Worm (Caenorhabditis elegans) whole organism, young adult: Measurements from ENCODE around the gene fbxc-54.

Experiments
- B0035.1 ChIP-seq: sonication (generic microtip); optimal IDR thresholded peaks from 2 replicates; lab custom pipeline; 2016; ENCODE audit warnings: missing genetic modification characterization, mild to moderate bottlenecking, missing compliant biosample characterization, missing genotype, missing genetic modification reagents
- B0261.1 ChIP-seq: sonication (generic microtip); optimal IDR thresholded peaks from 2 replicates; lab custom pipeline; 2016; ENCODE audit warnings: mild to moderate bottlenecking, missing genetic modification characterization, moderate library complexity, missing compliant biosample characterization
- C06A6.2 ChIP-seq: fragments of 200-800 bp; sonication (Bioruptor generic); conservative IDR thresholded peaks from 2 replicates; pipeline ENCODE4 v1.3.6; 2022; ENCODE audit warnings: missing genetic modification characterization, missing compliant biosample characterization
- D2030.7 ChIP-seq: fragments of 200-800 bp; sonication (Bioruptor generic); IDR thresholded peaks from 2 replicates; pipeline ENCODE4 v1.3.6; 2022; ENCODE audit warnings: missing genetic modification reagents, missing genetic modification characterization, missing compliant biosample characterization
- F33H1.4 ChIP-seq: fragments of 200-800 bp; sonication (Bioruptor generic); IDR thresholded peaks from 2 replicates; pipeline ENCODE4 v1.3.6; 2022; ENCODE audit warnings: missing genetic modification reagents, missing genetic modification characterization, missing compliant biosample characterization
- F37B4.10 ChIP-seq: fragments of 200-800 bp; sonication (Bioruptor generic); IDR thresholded peaks from 2 replicates; pipeline ENCODE4 v1.3.6; 2022; ENCODE audit warnings: missing genetic modification characterization, missing compliant biosample characterization
- F52B5.7 ChIP-seq: sonication (generic microtip); optimal IDR thresholded peaks from 2 replicates; lab custom pipeline; 2016; ENCODE audit warnings: mild to moderate bottlenecking, missing genetic modification characterization, missing compliant biosample characterization
- F57A8.1 ChIP-seq: fragments of 200-800 bp; sonication (Bioruptor generic); optimal IDR thresholded peaks from 2 replicates; lab custom pipeline; 2018; ENCODE audit warnings: mild to moderate bottlenecking, missing genetic modification characterization, moderate library complexity, missing compliant biosample characterization
- K12H6.12 ChIP-seq: fragments of 200-800 bp; sonication (Bioruptor generic); optimal IDR thresholded peaks from 2 replicates; lab custom pipeline; 2018; ENCODE audit warnings: mild to moderate bottlenecking, missing genetic modification characterization, missing compliant biosample characterization
- Y56A3A.18 ChIP-seq: fragments of 200-800 bp; sonication (Bioruptor generic); IDR thresholded peaks from 2 replicates; pipeline ENCODE4 v1.3.6; 2022; ENCODE audit warnings: missing genetic modification reagents, missing genetic modification characterization, missing compliant biosample characterization
- Y79H2A.3 ChIP-seq: fragments of 200-800 bp; sonication (Bioruptor generic); conservative IDR thresholded peaks from 2 replicates; pipeline ENCODE4 v1.3.6; 2022; ENCODE audit warnings: missing genetic modification reagents, missing genetic modification characterization, missing compliant biosample characterization
- ZK185.1 ChIP-seq: sonication (generic microtip); optimal IDR thresholded peaks from 2 replicates; lab custom pipeline; 2016; ENCODE audit warnings: mild to moderate bottlenecking, missing genetic modification characterization, missing compliant biosample characterization; ENCODE audit not compliant: poor library complexity, severe bottlenecking
- athp-1 ChIP-seq: sonication (generic microtip); optimal IDR thresholded peaks from 2 replicates; lab custom pipeline; 2017; ENCODE audit warnings: mild to moderate bottlenecking, missing genetic modification characterization, missing compliant biosample characterization
- attf-3 ChIP-seq: fragments of 200-800 bp; sonication (Bioruptor generic); conservative IDR thresholded peaks from 2 replicates; pipeline ENCODE4 v1.3.6; 2022; ENCODE audit warnings: missing genetic modification reagents, missing genetic modification characterization, missing compliant biosample characterization
- attf-6 ChIP-seq: fragments of 200-800 bp; sonication (Bioruptor generic); IDR thresholded peaks from 2 replicates; pipeline ENCODE4 v1.3.6; 2022; ENCODE audit warnings: missing genetic modification reagents, missing genetic modification characterization, missing compliant biosample characterization
- bed-1 ChIP-seq: fragments of 200-800 bp; sonication (Bioruptor generic); IDR thresholded peaks from 2 replicates; pipeline ENCODE4 v1.3.6; 2022; ENCODE audit warnings: missing genetic modification reagents, missing genetic modification characterization, missing compliant biosample characterization
- bed-2 ChIP-seq: fragments of 200-800 bp; sonication (Bioruptor generic); IDR thresholded peaks from 2 replicates; pipeline ENCODE4 v1.3.6; 2022; ENCODE audit warnings: missing genetic modification reagents, missing genetic modification characterization, missing compliant biosample characterization
- ccch-3 ChIP-seq: fragments of 200-800 bp; sonication (Bioruptor generic); optimal IDR thresholded peaks from 2 replicates; lab custom pipeline; 2018; ENCODE audit warnings: mild to moderate bottlenecking, missing genetic modification characterization, missing compliant biosample characterization
- cebp-1 ChIP-seq, 2 experiments: fragments of 200-800 bp in 1 of 2; sonication (Bioruptor generic) in 1 of 2; sonication (generic microtip) in 1 of 2; IDR thresholded peaks in 1 of 2; optimal IDR thresholded peaks in 1 of 2; 2 replicates each; pipeline versions ENCODE4 v1.3.6 to Lab custom; 2017 to 2022; ENCODE audit warnings: missing compliant biosample characterization in 2 of 2, missing genetic modification characterization in 2 of 2, mild to moderate bottlenecking in 1 of 2, missing genetic modification reagents in 1 of 2, moderate library complexity in 1 of 2
- fkh-3 ChIP-seq: sonication (generic microtip); optimal IDR thresholded peaks from 2 replicates; lab custom pipeline; 2016; ENCODE audit warnings: mild to moderate bottlenecking, missing genetic modification characterization, missing compliant biosample characterization
- him-1 ChIP-seq: sonication (generic microtip); optimal IDR thresholded peaks from 2 replicates; lab custom pipeline; 2016; ENCODE audit warnings: missing genotype, missing genetic modification reagents, missing genetic modification characterization, missing compliant biosample characterization
- hlh-26 ChIP-seq: fragments of 200-800 bp; sonication (Bioruptor generic); conservative IDR thresholded peaks from 2 replicates; pipeline ENCODE4 v1.3.6; 2022; ENCODE audit warnings: missing genetic modification reagents, missing genetic modification characterization, missing compliant biosample characterization
- hmg-1.2 ChIP-seq: fragments of 200-800 bp; sonication (Bioruptor generic); IDR thresholded peaks from 2 replicates; pipeline ENCODE4 v1.3.6; 2022; ENCODE audit warnings: missing genetic modification reagents, missing genetic modification characterization, missing compliant biosample characterization
- hmg-20 ChIP-seq: fragments of 200-800 bp; sonication (Bioruptor generic); IDR thresholded peaks from 2 replicates; pipeline ENCODE4 v1.3.6; 2022; ENCODE audit warnings: missing genetic modification reagents, missing genetic modification characterization, missing compliant biosample characterization
- hsf-1 ChIP-seq: fragments of 200-800 bp; sonication (Bioruptor generic); IDR thresholded peaks from 2 replicates; pipeline ENCODE4 v1.3.6; 2022; ENCODE audit warnings: missing genetic modification reagents, missing genetic modification characterization, missing compliant biosample characterization
- let-526 ChIP-seq: fragments of 200-800 bp; sonication (Bioruptor generic); IDR thresholded peaks from 2 replicates; pipeline ENCODE4 v1.3.6; 2022; ENCODE audit warnings: missing genetic modification reagents, missing genetic modification characterization, missing compliant biosample characterization
- lin-26 ChIP-seq: fragments of 200-800 bp; sonication (Bioruptor generic); IDR thresholded peaks from 2 replicates; pipeline ENCODE4 v1.3.6; 2022; ENCODE audit warnings: missing genetic modification reagents, missing genetic modification characterization, missing compliant biosample characterization
- lin-54 ChIP-seq: fragments of 200-800 bp; sonication (Bioruptor generic); optimal IDR thresholded peaks from 2 replicates; lab custom pipeline; 2018; ENCODE audit warnings: mild to moderate bottlenecking, missing genetic modification characterization, missing compliant biosample characterization
- lsy-27 ChIP-seq: sonication (generic microtip); optimal IDR thresholded peaks from 2 replicates; lab custom pipeline; 2017; ENCODE audit warnings: missing genetic modification characterization, mild to moderate bottlenecking, missing compliant biosample characterization, antibody characterized with exemption, missing genotype, borderline replicate concordance; ENCODE audit not compliant: insufficient read depth
- madf-10 ChIP-seq: sonication (generic microtip); optimal IDR thresholded peaks from 2 replicates; lab custom pipeline; 2016; ENCODE audit warnings: mild to moderate bottlenecking, missing genetic modification characterization, missing compliant biosample characterization
- madf-6 ChIP-seq: fragments of 200-800 bp; sonication (Bioruptor generic); IDR thresholded peaks from 2 replicates; pipeline ENCODE4 v1.3.6; 2022; ENCODE audit warnings: missing genetic modification reagents, missing genetic modification characterization, missing compliant biosample characterization
- mcd-1 ChIP-seq: fragments of 200-800 bp; sonication (Bioruptor generic); IDR thresholded peaks from 2 replicates; pipeline ENCODE4 v1.3.6; 2022; ENCODE audit warnings: missing genetic modification reagents, missing genetic modification characterization, missing compliant biosample characterization
- mxl-1 ChIP-seq: sonication (generic microtip); optimal IDR thresholded peaks from 2 replicates; lab custom pipeline; 2016; ENCODE audit warnings: missing genetic modification characterization, missing compliant biosample characterization
- nhr-179 ChIP-seq: sonication (generic microtip); optimal IDR thresholded peaks from 2 replicates; lab custom pipeline; 2016; ENCODE audit warnings: mild to moderate bottlenecking, missing genetic modification characterization, missing compliant biosample characterization
- pha-4 ChIP-seq: fragments of 150-350 bp; sonication (generic microtip); optimal IDR thresholded peaks from 2 replicates; lab custom pipeline; 2014; ENCODE audit warnings: missing biosample characterization, missing genetic modification reagents, missing genetic modification characterization
- rcor-1 ChIP-seq: fragments of 200-800 bp; sonication (Bioruptor generic); IDR thresholded peaks from 2 replicates; pipeline ENCODE4 v1.3.6; 2022; ENCODE audit warnings: missing genetic modification reagents, missing genetic modification characterization, missing compliant biosample characterization
- rec-8 ChIP-seq, 2 experiments: sonication (generic microtip); optimal IDR thresholded peaks; 2 replicates each; lab custom pipeline; 2016; ENCODE audit warnings: mild to moderate bottlenecking in 2 of 2, missing genetic modification characterization in 2 of 2, missing genetic modification reagents in 2 of 2, missing genotype in 2 of 2, missing biosample characterization in 1 of 2, missing compliant biosample characterization in 1 of 2, moderate library complexity in 1 of 2
- repo-1 ChIP-seq: sonication (generic microtip); optimal IDR thresholded peaks from 2 replicates; lab custom pipeline; 2017; ENCODE audit warnings: mild to moderate bottlenecking, missing genetic modification characterization, missing compliant biosample characterization
- sea-2 ChIP-seq: fragments of 200-800 bp; sonication (Bioruptor generic); IDR thresholded peaks from 2 replicates; pipeline ENCODE4 v1.3.6; 2022; ENCODE audit warnings: missing genetic modification characterization, missing compliant biosample characterization
- snpc-3.4 ChIP-seq: sonication (generic microtip); optimal IDR thresholded peaks from 2 replicates; lab custom pipeline; 2017; ENCODE audit warnings: missing genetic modification characterization, mild to moderate bottlenecking, missing compliant biosample characterization, antibody characterized with exemption, moderate library complexity, missing genotype, missing genetic modification reagents
- tlf-1 ChIP-seq: fragments of 200-800 bp; sonication (Bioruptor generic); optimal IDR thresholded peaks from 2 replicates; lab custom pipeline; 2018; ENCODE audit warnings: mild to moderate bottlenecking, missing genetic modification characterization, missing compliant biosample characterization
- xnd-1 ChIP-seq: sonication (generic microtip); optimal IDR thresholded peaks from 2 replicates; lab custom pipeline; 2016; ENCODE audit warnings: missing genotype, missing genetic modification reagents, missing genetic modification characterization, missing compliant biosample characterization
- ztf-22 ChIP-seq: fragments of 200-800 bp; sonication (Bioruptor generic); optimal IDR thresholded peaks from 2 replicates; lab custom pipeline; 2018; ENCODE audit warnings: mild to moderate bottlenecking, missing genetic modification characterization, moderate library complexity, missing compliant biosample characterization
- ztf-26 ChIP-seq: sonication (generic microtip); optimal IDR thresholded peaks from 2 replicates; lab custom pipeline; 2017; ENCODE audit warnings: missing genetic modification characterization, missing compliant biosample characterization
- ztf-6 ChIP-seq: fragments of 200-800 bp; sonication (Bioruptor generic); IDR thresholded peaks from 2 replicates; pipeline ENCODE4 v1.3.6; 2022; ENCODE audit warnings: missing genetic modification reagents, missing genetic modification characterization, missing compliant biosample characterization

fbxc-54 gene

ce11 chrII:69354-69753, 37.8 kb downstream of the fbxc-54 start, which contains the start of gene egl-26:
Gene egl-26, plus strand, starts transcription at chrII:69654.
- TF ChIP-seq attf-3 (GFP tag; lab: Robert Waterston, UW) (no peak), Y56A3A.18 (GFP tag; lab: Robert Waterston, UW) (no peak), attf-6 (no peak), F37B4.10 (GFP tag; lab: Robert Waterston, UW) (no peak), repo-1 (tag; lab: Kevin White, UChicago) (no peak), mcd-1 (GFP tag; lab: Robert Waterston, UW) (no peak), lsy-27 (tag; lab: Kevin White, UChicago) (no peak), bed-2 (no peak), rcor-1 (GFP tag; lab: Robert Waterston, UW) (no peak), hmg-20 (no peak), nhr-179 (tag; lab: Kevin White, UChicago) (no peak), fkh-3 (tag; lab: Kevin White, UChicago) (no peak), snpc-3.4 (tag; lab: Kevin White, UChicago) (no peak), bed-1 (GFP tag; lab: Robert Waterston, UW) (no peak), ztf-6 (GFP tag; lab: Robert Waterston, UW) (no peak), cebp-1 (GFP tag; IDR thresholded peaks at IDR 0.05; lab: Robert Waterston, UW) (no peak), cebp-1 (tag; optimal IDR thresholded peaks at IDR 0.05; lab: Kevin White, UChicago) (no peak), xnd-1 (tag; lab: Kevin White, UChicago) (no peak), hlh-26 (GFP tag; lab: Robert Waterston, UW) (no peak), rec-8 (tag; optimal IDR thresholded peaks at IDR 0.05; lab: Kevin White, UChicago) (no peak), D2030.7 (GFP tag; lab: Robert Waterston, UW) (no peak)

ce11 chrII:73329-73728, 41.8 kb downstream of the fbxc-54 start:
- TF ChIP-seq lin-26 (GFP tag; lab: Robert Waterston, UW): no peak
- no peak for TF ChIP-seq hsf-1 (GFP tag; lab: Robert Waterston, UW)
- TF ChIP-seq K12H6.12: no peak
- TF ChIP-seq let-526 (GFP tag; lab: Robert Waterston, UW): no peak
- no peak for TF ChIP-seq cebp-1 (GFP tag; IDR thresholded peaks at IDR 0.05; lab: Robert Waterston, UW)
- no peak for TF ChIP-seq cebp-1 (tag; optimal IDR thresholded peaks at IDR 0.05; lab: Kevin White, UChicago)
- no peak for TF ChIP-seq Y79H2A.3 (GFP tag; lab: Robert Waterston, UW)
- no peak for TF ChIP-seq hmg-1.2 (GFP tag; lab: Robert Waterston, UW)
- TF ChIP-seq madf-6 (GFP tag; lab: Robert Waterston, UW): no peak
- no peak for TF ChIP-seq ztf-22 (GFP tag; lab: Kevin White, UChicago)
- no peak for TF ChIP-seq F57A8.1 (GFP tag; lab: Kevin White, UChicago)
- TF ChIP-seq lin-54 (GFP tag; lab: Kevin White, UChicago): no peak
- TF ChIP-seq ztf-26 (tag; lab: Kevin White, UChicago): no peak

ce11 chrII:73892-74291, 42.4 kb downstream of the fbxc-54 start:
- TF ChIP-seq hlh-26 (GFP tag; lab: Robert Waterston, UW): no peak
- TF ChIP-seq F52B5.7: no peak
- no peak for TF ChIP-seq pha-4

ce11 chrII:75831-76230, 44.3 kb downstream of the fbxc-54 start:
- TF ChIP-seq lin-54 (GFP tag; lab: Kevin White, UChicago): no peak
- TF ChIP-seq tlf-1: no peak
- TF ChIP-seq madf-10 (tag; lab: Kevin White, UChicago): no peak
- no peak for TF ChIP-seq ZK185.1
- no peak for TF ChIP-seq F33H1.4 (GFP tag; lab: Robert Waterston, UW)
- no peak for TF ChIP-seq mxl-1 (tag; lab: Kevin White, UChicago)
- TF ChIP-seq ccch-3: no peak
- TF ChIP-seq pha-4: no peak
- no peak for TF ChIP-seq him-1 (tag; lab: Kevin White, UChicago)
- TF ChIP-seq athp-1 (tag; lab: Kevin White, UChicago): no peak
- no peak for TF ChIP-seq B0261.1
- TF ChIP-seq sea-2 (GFP tag; lab: Robert Waterston, UW): no peak
- no peak for TF ChIP-seq C06A6.2 (GFP tag; lab: Robert Waterston, UW)
- TF ChIP-seq B0035.1 (tag; lab: Kevin White, UChicago): no peak
